Worm (Caenorhabditis elegans): ENCODE data around the gene Y94H6A.3.

The Y94H6A.3 gene

ce11 chrIV:2676281-2676680 is at the start of gene Y94H6A.3:
Gene Y94H6A.3, plus strand, starts transcription at chrIV:2676512.
- TF ChIP-seq flt-1 (GFP tag; IDR thresholded peaks at IDR 0.05) (no peak; the same call in 1 of the 2 replicates), cog-1 (tag; optimal IDR thresholded peaks at IDR 0.05) (no peak), tab-1 (GFP tag; IDR thresholded peaks at IDR 0.05) (no peak), klf-2 (GFP tag; conservative IDR thresholded peaks at IDR 0.05) (no peak), ztf-23 (GFP tag; IDR thresholded peaks at IDR 0.05) (0 out of 2 replicates have a peak, but pooled peaks have one; percentile 54), med-1 (GFP tag; optimal IDR thresholded peaks at IDR 0.05; ENCODE audit: insufficient read depth) (no peak), ref-1 (GFP tag; conservative IDR thresholded peaks at IDR 0.05) (no peak)

ce11 chrIV:2628171-2628570 is 48.1 kb upstream of the Y94H6A.3 start, which contains the start of gene ngn-1:
Gene ngn-1, minus strand, starts transcription at chrIV:2628271.
- no peak for TF ChIP-seq tab-1 (GFP tag; IDR thresholded peaks at IDR 0.05)
- TF ChIP-seq ref-1 (GFP tag; conservative IDR thresholded peaks at IDR 0.05): no peak
- TF ChIP-seq med-1 (GFP tag; optimal IDR thresholded peaks at IDR 0.05; ENCODE audit: insufficient read depth): no peak
- no peak for TF ChIP-seq ztf-23 (GFP tag; IDR thresholded peaks at IDR 0.05)
- TF ChIP-seq T22C8.4 (GFP tag; IDR thresholded peaks at IDR 0.05): no peak
- no peak for TF ChIP-seq ztf-29 (GFP tag; IDR thresholded peaks at IDR 0.05)
- no peak for TF ChIP-seq cog-1 (tag; optimal IDR thresholded peaks at IDR 0.05)
- no peak for TF ChIP-seq flt-1 (GFP tag; IDR thresholded peaks at IDR 0.05)
- no peak for TF ChIP-seq klf-2 (GFP tag; conservative IDR thresholded peaks at IDR 0.05)

DNA sequence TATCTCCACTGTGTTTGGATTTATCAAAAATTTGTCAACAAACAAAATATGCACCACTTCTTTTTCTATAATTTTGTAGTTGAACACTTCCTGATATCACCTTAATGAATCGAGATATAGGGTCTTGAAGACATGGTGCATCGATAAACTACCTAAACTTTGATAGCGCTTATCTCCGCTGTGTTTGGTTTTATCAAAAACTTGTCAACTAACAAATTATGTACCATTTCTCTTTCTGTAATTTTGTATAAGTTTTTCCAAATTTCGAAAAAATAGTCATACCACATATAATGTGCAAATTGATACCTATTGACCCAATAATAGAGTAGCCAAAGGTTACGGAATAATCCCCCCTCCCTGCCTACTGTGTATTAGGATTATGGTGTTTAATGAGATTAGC is 46.2 kb upstream of the Y94H6A.3 start:
- TF ChIP-seq flt-1 (GFP tag; IDR thresholded peaks at IDR 0.05): no peak
- no peak for TF ChIP-seq ztf-23 (GFP tag; IDR thresholded peaks at IDR 0.05)
- TF ChIP-seq med-1 (GFP tag; optimal IDR thresholded peaks at IDR 0.05; ENCODE audit: insufficient read depth): no peak
- no peak for TF ChIP-seq ref-1 (GFP tag; conservative IDR thresholded peaks at IDR 0.05)
- no peak for TF ChIP-seq T22C8.4 (GFP tag; IDR thresholded peaks at IDR 0.05)
- no peak for TF ChIP-seq klf-2 (GFP tag; conservative IDR thresholded peaks at IDR 0.05)
- no peak for TF ChIP-seq tab-1 (GFP tag; IDR thresholded peaks at IDR 0.05)
- TF ChIP-seq cog-1 (tag; optimal IDR thresholded peaks at IDR 0.05): no peak
- no peak for TF ChIP-seq ztf-29 (GFP tag; IDR thresholded peaks at IDR 0.05)

ce11 chrIV:2634992-2635391 is 41.3 kb upstream of the Y94H6A.3 start:
- TF ChIP-seq ref-1 (GFP tag; conservative IDR thresholded peaks at IDR 0.05) (no peak), flt-1 (GFP tag; IDR thresholded peaks at IDR 0.05) (0 out of 2 replicates have a peak, but pooled peaks have one; percentile 15)

ce11 chrIV:2639666-2640273 is 36.5 kb upstream of the Y94H6A.3 start:
- TF ChIP-seq ref-1 (GFP tag; conservative IDR thresholded peaks at IDR 0.05): peak; percentile 72
- peak; percentile 72 for TF ChIP-seq ztf-29 (GFP tag; IDR thresholded peaks at IDR 0.05)
- no peak for TF ChIP-seq med-1 (GFP tag; optimal IDR thresholded peaks at IDR 0.05; ENCODE audit: insufficient read depth)
- peak; percentile 82 for TF ChIP-seq ztf-23 (GFP tag; IDR thresholded peaks at IDR 0.05)
- peak; percentile 72; the same call in 1 of the 2 replicates for TF ChIP-seq klf-2 (GFP tag; conservative IDR thresholded peaks at IDR 0.05)
- peak; percentile 78; the same call in 1 of the 2 replicates for TF ChIP-seq flt-1 (GFP tag; IDR thresholded peaks at IDR 0.05)
- TF ChIP-seq cog-1 (tag; optimal IDR thresholded peaks at IDR 0.05): no peak
- TF ChIP-seq tab-1 (GFP tag; IDR thresholded peaks at IDR 0.05): peak; percentile 84
- TF ChIP-seq T22C8.4 (GFP tag; IDR thresholded peaks at IDR 0.05): peak; percentile 99

DNA sequence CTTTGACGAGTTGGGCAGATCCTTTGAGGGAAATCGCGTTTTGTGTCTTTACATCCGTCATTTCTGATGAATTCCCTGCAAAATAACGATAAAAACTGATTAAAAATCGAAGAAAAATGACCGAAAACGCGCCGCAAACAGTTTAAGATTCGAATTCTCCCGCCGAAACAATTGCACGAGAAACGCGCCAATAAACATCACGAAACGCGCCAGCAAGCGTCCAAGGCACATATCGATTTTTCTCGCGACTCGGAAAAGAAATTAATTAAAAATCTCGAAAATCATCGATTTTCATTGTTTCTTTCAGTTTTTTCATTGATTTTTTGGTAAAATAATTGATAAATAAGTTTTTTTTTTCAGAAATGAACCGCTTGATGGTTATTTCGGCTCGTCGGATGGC is 35.4 kb upstream of the Y94H6A.3 start, which contains the start of the genes mdf-2 and nduv-3:
TSS of gene mdf-2 (minus strand) at position 176 of the 400 bp plus-strand sequence.
TSS of gene nduv-3 (plus strand) at position 361 of the 400 bp plus-strand sequence.
- TF ChIP-seq T22C8.4 (GFP tag; IDR thresholded peaks at IDR 0.05) (peak; percentile 85), ref-1 (GFP tag; conservative IDR thresholded peaks at IDR 0.05) (no peak), tab-1 (GFP tag; IDR thresholded peaks at IDR 0.05) (no peak), klf-2 (GFP tag; conservative IDR thresholded peaks at IDR 0.05) (no peak), flt-1 (GFP tag; IDR thresholded peaks at IDR 0.05) (0 out of 2 replicates have a peak, but pooled peaks have one; percentile 40), med-1 (GFP tag; optimal IDR thresholded peaks at IDR 0.05; ENCODE audit: insufficient read depth) (no peak), ztf-29 (GFP tag; IDR thresholded peaks at IDR 0.05) (no peak), ztf-23 (GFP tag; IDR thresholded peaks at IDR 0.05) (no peak), cog-1 (tag; optimal IDR thresholded peaks at IDR 0.05) (no peak)

DNA sequence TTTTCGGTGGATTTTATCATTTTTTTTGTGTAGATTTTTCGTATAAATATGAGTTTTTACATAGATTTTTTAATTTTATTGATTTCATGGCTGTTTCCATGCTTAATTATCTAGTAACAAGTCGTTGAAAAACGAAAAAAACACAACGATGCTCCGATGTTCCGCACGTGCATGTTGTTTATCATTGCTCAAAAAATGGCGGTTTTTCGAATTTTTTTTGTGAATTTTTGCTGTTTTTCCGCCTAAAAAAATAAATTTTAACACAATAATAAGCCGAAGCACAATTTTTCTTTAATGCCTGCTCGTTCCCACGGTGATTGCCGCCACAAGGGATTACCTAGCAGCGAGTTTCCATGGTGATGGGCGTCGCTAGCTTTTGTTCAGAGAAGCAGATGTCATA is 34.3 kb upstream of the Y94H6A.3 start:
- TF ChIP-seq ztf-23 (GFP tag; IDR thresholded peaks at IDR 0.05) (no peak), cog-1 (tag; optimal IDR thresholded peaks at IDR 0.05) (no peak), flt-1 (GFP tag; IDR thresholded peaks at IDR 0.05) (no peak), ref-1 (GFP tag; conservative IDR thresholded peaks at IDR 0.05) (no peak), tab-1 (GFP tag; IDR thresholded peaks at IDR 0.05) (no peak), klf-2 (GFP tag; conservative IDR thresholded peaks at IDR 0.05) (no peak), med-1 (GFP tag; optimal IDR thresholded peaks at IDR 0.05; ENCODE audit: insufficient read depth) (no peak), ztf-29 (GFP tag; IDR thresholded peaks at IDR 0.05) (no peak), T22C8.4 (GFP tag; IDR thresholded peaks at IDR 0.05) (no peak)

DNA sequence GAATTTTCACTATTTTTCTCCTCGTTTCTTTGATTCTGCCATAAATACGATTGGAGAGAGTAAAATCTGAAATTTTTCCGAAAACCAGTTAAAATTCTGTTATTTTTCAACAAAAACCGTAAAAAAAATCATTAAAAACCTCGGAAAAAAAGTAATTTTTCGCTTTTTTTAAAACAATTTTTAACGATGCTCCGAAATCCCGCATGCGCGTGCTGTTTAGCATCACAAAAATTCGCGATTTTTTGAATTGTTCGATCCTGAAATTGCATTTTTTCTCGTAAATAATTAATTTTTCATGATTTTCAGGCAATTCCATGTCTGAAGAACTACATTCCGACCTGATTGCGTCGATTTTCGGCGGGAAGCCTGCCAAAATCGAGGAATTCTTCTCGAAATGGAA is 33.6 kb upstream of the Y94H6A.3 start, which contains the start of gene ric-8:
TSS of gene ric-8 (plus strand) at position 301 of the 400 bp plus-strand sequence.
- TF ChIP-seq ztf-29 (GFP tag; IDR thresholded peaks at IDR 0.05): no peak
- TF ChIP-seq ztf-23 (GFP tag; IDR thresholded peaks at IDR 0.05): no peak
- TF ChIP-seq T22C8.4 (GFP tag; IDR thresholded peaks at IDR 0.05): no peak
- no peak for TF ChIP-seq med-1 (GFP tag; optimal IDR thresholded peaks at IDR 0.05; ENCODE audit: insufficient read depth)
- TF ChIP-seq tab-1 (GFP tag; IDR thresholded peaks at IDR 0.05): no peak
- no peak for TF ChIP-seq flt-1 (GFP tag; IDR thresholded peaks at IDR 0.05)
- TF ChIP-seq klf-2 (GFP tag; conservative IDR thresholded peaks at IDR 0.05): no peak
- TF ChIP-seq cog-1 (tag; optimal IDR thresholded peaks at IDR 0.05): no peak
- no peak for TF ChIP-seq ref-1 (GFP tag; conservative IDR thresholded peaks at IDR 0.05)

DNA sequence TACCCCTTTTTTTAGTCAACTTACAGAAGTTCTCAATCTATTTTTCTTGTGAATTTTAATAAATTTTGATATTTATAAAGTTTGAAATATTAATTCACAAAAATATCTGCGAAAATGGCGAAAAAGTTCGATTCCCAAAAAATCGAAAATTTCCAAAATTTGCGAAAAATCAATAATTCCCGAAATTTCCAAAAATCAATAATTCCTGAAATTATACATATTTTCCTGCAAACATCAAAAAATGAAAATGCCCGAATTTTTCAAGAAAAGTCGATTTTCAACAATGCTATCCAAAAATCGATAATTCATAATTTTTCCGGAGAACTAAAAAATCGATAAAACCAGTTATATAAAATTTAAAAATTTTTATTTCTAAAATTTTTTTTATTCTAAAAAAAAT is 26.3 kb upstream of the Y94H6A.3 start:
- TF ChIP-seq cog-1 (tag; optimal IDR thresholded peaks at IDR 0.05) (no peak), T22C8.4 (GFP tag; IDR thresholded peaks at IDR 0.05) (peak; percentile 62)

DNA sequence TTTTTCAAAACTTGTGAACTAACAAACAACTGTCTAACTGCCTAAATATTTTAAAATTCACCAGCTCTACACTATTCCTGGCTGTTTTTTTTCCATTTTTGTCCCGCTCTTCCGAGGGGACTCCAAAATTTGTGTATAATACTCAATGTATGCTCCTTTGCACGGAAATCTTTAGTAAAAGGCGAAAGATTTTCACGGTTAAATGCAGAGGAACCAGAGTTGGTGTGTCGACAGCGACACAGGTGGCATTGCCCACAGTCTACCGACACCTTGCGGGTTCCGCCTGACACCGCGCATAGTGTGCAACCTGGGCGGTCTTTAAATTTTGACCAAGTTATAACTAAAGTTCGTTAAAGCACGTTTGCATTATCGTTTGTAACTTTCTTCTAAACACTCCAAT is 21.3 kb upstream of the Y94H6A.3 start:
- no peak for TF ChIP-seq ztf-29 (GFP tag; IDR thresholded peaks at IDR 0.05)
- no peak for TF ChIP-seq ref-1 (GFP tag; conservative IDR thresholded peaks at IDR 0.05)
- TF ChIP-seq cog-1 (tag; optimal IDR thresholded peaks at IDR 0.05): no peak
- no peak for TF ChIP-seq flt-1 (GFP tag; IDR thresholded peaks at IDR 0.05)
- TF ChIP-seq T22C8.4 (GFP tag; IDR thresholded peaks at IDR 0.05): no peak
- no peak for TF ChIP-seq tab-1 (GFP tag; IDR thresholded peaks at IDR 0.05)
- TF ChIP-seq med-1 (GFP tag; optimal IDR thresholded peaks at IDR 0.05; ENCODE audit: insufficient read depth): no peak
- no peak for TF ChIP-seq klf-2 (GFP tag; conservative IDR thresholded peaks at IDR 0.05)
- no peak for TF ChIP-seq ztf-23 (GFP tag; IDR thresholded peaks at IDR 0.05)
